Worm (Caenorhabditis elegans) whole organism, early embryonic: Measurements from ENCODE around the gene taf-2.

Experiments used
- ama-1 ChIP-seq: fragments of 150-350 bp; optimal IDR thresholded peaks from 2 replicates; lab custom pipeline; 2014
- ceh-13 ChIP-seq: fragments of 200-800 bp; sonication (Bioruptor generic); optimal IDR thresholded peaks from 2 replicates; lab custom pipeline; 2018; ENCODE audit warnings: mild to moderate bottlenecking, missing genetic modification characterization, missing compliant biosample characterization
- flt-1 ChIP-seq: fragments of 200-800 bp; sonication (Bioruptor generic); IDR thresholded peaks from 2 replicates; pipeline ENCODE4 v1.3.6; 2022; ENCODE audit warnings: missing genetic modification characterization, missing compliant biosample characterization
- hnd-1 ChIP-seq: sonication (generic microtip); optimal IDR thresholded peaks from 2 replicates; lab custom pipeline; 2016; ENCODE audit warnings: missing genetic modification characterization, missing compliant biosample characterization
- pes-1 ChIP-seq: fragments of 200-800 bp; sonication (Bioruptor generic); IDR thresholded peaks from 2 replicates; pipeline ENCODE4 v1.3.6; 2022; ENCODE audit warnings: missing genetic modification reagents, missing genetic modification characterization, missing compliant biosample characterization
- tbx-37 ChIP-seq: fragments of 200-800 bp; sonication (Bioruptor generic); conservative IDR thresholded peaks from 2 replicates; pipeline ENCODE4 v1.3.6; 2022; ENCODE audit warnings: missing genetic modification reagents, missing genetic modification characterization, missing compliant biosample characterization

DNA sequence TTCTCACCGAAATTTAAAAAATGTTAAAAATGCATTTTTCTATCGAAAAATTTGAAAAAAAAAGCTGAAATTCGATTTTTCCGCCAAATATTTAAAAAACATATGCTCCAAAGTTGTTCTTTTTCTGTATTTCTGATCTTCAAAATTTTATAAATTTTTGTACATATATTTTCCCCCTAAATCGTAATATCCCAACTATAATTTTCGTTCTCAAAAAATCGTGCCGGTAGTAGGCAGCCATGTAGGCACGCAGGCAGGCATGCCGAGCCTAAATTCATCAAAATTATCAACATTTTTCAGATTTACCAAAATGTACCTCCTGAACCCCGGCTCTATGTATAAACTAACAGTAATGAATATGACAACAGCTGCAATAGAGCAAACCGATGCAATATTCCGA, 28.5 kb downstream of the taf-2 start, which contains the start of gene sre-5:
- TF ChIP-seq ama-1 (lab: Kevin White, UChicago) = no peak
- TF ChIP-seq tbx-37 (GFP tag; lab: Robert Waterston, UW) = no peak
- TF ChIP-seq pes-1 (GFP tag; lab: Robert Waterston, UW) = no peak
- TF ChIP-seq hnd-1 (tag; lab: Kevin White, UChicago) = no peak
- TF ChIP-seq flt-1 (GFP tag; lab: Robert Waterston, UW) = no peak
- no peak for TF ChIP-seq ceh-13 (GFP tag; lab: Kevin White, UChicago)
